ENCODE assay signal across 1 fruit fly cellular context in the genomic region with DNA sequence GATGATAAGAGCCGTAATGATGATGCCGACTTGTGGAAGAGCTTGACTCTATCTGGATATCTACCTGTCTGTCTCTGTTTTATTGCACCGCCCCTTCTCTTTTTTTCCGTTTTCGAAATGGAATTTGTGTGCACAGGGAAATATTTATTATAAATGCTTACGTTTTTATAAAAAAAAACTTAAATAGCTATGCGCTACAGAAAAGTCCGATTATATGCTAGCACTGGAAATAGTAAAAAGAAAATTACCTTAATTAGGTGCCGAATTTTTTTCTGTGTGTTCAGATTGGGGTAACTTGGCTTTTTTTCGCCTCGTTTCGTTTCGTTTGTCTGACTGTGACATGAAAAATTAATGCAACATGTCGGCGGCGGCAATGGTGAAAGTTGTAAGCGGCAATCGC.
TF ChIP-seq lines count a peak whose summit lies in the region.

No protein-coding gene starts in this region.

TF ChIP-seq in whole organism, embryonic, 481 proteins besides CTCF, POLR2A, EP300 and RAD21 (continued from another document and continues in another):
- TF ChIP-seq CG8359 (GFP tag; optimal IDR thresholded peaks at IDR 0.05; lab: Kevin White, UChicago; ENCODE audit: borderline replicate concordance) (peak; percentile 26), CG9727 (GFP tag; optimal IDR thresholded peaks at IDR 0.05; lab: Kevin White, UChicago) (no peak), oc (tag; optimal IDR thresholded peaks at IDR 0.05; lab: Kevin White, UChicago) (peak; percentile 82), CG11695 (GFP tag; IDR thresholded peaks at IDR 0.05; lab: Robert Waterston, UW) (no peak), Poxn (GFP tag; IDR thresholded peaks at IDR 0.05; lab: Robert Waterston, UW) (no peak), Spps (tag; optimal IDR thresholded peaks at IDR 0.05; lab: Kevin White, UChicago) (no peak), wek (GFP tag; optimal IDR thresholded peaks at IDR 0.05; lab: Kevin White, UChicago) (no peak), Camta (GFP tag; optimal IDR thresholded peaks at IDR 0.05; lab: Kevin White, UChicago) (no peak), crp (GFP tag; optimal IDR thresholded peaks at IDR 0.05; lab: Kevin White, UChicago) (no peak), sob (GFP tag; IDR thresholded peaks at IDR 0.05; lab: Robert Waterston, UW) (no peak), Nf-YB (GFP tag; optimal IDR thresholded peaks at IDR 0.05; lab: Kevin White, UChicago) (no peak), tx (GFP tag; optimal IDR thresholded peaks at IDR 0.05; lab: Kevin White, UChicago) (no peak), otp (GFP tag; IDR thresholded peaks at IDR 0.05; lab: Robert Waterston, UW) (peak; percentile 47; the same call in 1 of the 3 replicates), sima (GFP tag; optimal IDR thresholded peaks at IDR 0.05; lab: Kevin White, UChicago) (no peak), chif (GFP tag; optimal IDR thresholded peaks at IDR 0.05; lab: Kevin White, UChicago) (peak; percentile 6 to 44), CG4730 (GFP tag; IDR thresholded peaks at IDR 0.05; lab: Robert Waterston, UW) (peak; percentile 35; the same call in 1 of the 2 replicates), CG9797 (GFP tag; optimal IDR thresholded peaks at IDR 0.05; lab: Kevin White, UChicago) (no peak), Asciz (GFP tag; optimal IDR thresholded peaks at IDR 0.05; lab: Kevin White, UChicago) (peak; percentile 62), shn (GFP tag; optimal IDR thresholded peaks at IDR 0.05; lab: Kevin White, UChicago) (no peak), CG14014 (GFP tag; IDR thresholded peaks at IDR 0.05; lab: Robert Waterston, UW) (no peak), CG3838 (GFP tag; optimal IDR thresholded peaks at IDR 0.05; lab: Kevin White, UChicago) (no peak), CG17912 (GFP tag; optimal IDR thresholded peaks at IDR 0.05; lab: Kevin White, UChicago) (no peak), rib (GFP tag; IDR thresholded peaks at IDR 0.05; lab: Robert Waterston, UW) (no peak), ro (GFP tag; IDR thresholded peaks at IDR 0.05; lab: Robert Waterston, UW) (peak; percentile 40; the same call in 1 of the 2 replicates), CG6765 (GFP tag; optimal IDR thresholded peaks at IDR 0.05; lab: Kevin White, UChicago) (no peak), lmd (GFP tag; IDR thresholded peaks at IDR 0.05; lab: Robert Waterston, UW) (no peak; the same call in 1 of the 2 replicates), CG2120 (GFP tag; optimal IDR thresholded peaks at IDR 0.05; lab: Kevin White, UChicago) (no peak), hth (optimal IDR thresholded peaks at IDR 0.05; lab: Kevin White, UChicago) (no peak), CG15073 (GFP tag; optimal IDR thresholded peaks at IDR 0.05; lab: Kevin White, UChicago) (no peak), CG3065 (GFP tag; optimal IDR thresholded peaks at IDR 0.05; lab: Kevin White, UChicago) (no peak), inv (GFP tag; IDR thresholded peaks at IDR 0.05; lab: Robert Waterston, UW; ENCODE audit: partially characterized antibody) (no peak), Bdp1 (GFP tag; optimal IDR thresholded peaks at IDR 0.05; lab: Kevin White, UChicago) (peak; percentile 7), cato (GFP tag; optimal IDR thresholded peaks at IDR 0.05; lab: Kevin White, UChicago; ENCODE audit: borderline replicate concordance) (peak; percentile 24), CG17328 (GFP tag; IDR thresholded peaks at IDR 0.05; lab: Robert Waterston, UW) (peak; percentile 71; the same call in 1 of the 2 replicates), CG1233 (GFP tag; optimal IDR thresholded peaks at IDR 0.05; lab: Kevin White, UChicago) (peak; percentile 1), CG15601 (tag; optimal IDR thresholded peaks at IDR 0.05; lab: Kevin White, UChicago) (peak; percentile 13), CG14441 (GFP tag; IDR thresholded peaks at IDR 0.05; lab: Robert Waterston, UW) (0 out of 2 replicates have a peak, but pooled peaks have one; percentile 44), Elba2 (GFP tag; optimal IDR thresholded peaks at IDR 0.05; lab: Kevin White, UChicago) (no peak), CG7839 (tag; optimal IDR thresholded peaks at IDR 0.05; lab: Kevin White, UChicago) (peak; percentile 51), hbn (GFP tag; IDR thresholded peaks at IDR 0.05; lab: Robert Waterston, UW; ENCODE audit: partially characterized antibody) (no peak), org-1 (GFP tag; optimal IDR thresholded peaks at IDR 0.05; lab: Kevin White, UChicago) (peak; percentile 32), CG12391 (tag; optimal IDR thresholded peaks at IDR 0.05; lab: Kevin White, UChicago) (peak; percentile 59), bowl (GFP tag; IDR thresholded peaks at IDR 0.05; lab: Robert Waterston, UW) (no peak), CG13287 (GFP tag; IDR thresholded peaks at IDR 0.05; lab: Robert Waterston, UW; ENCODE audit: partially characterized antibody) (no peak), CG11456 (GFP tag; IDR thresholded peaks at IDR 0.05; lab: Robert Waterston, UW) (no peak), pan (optimal IDR thresholded peaks at IDR 0.05; lab: Kevin White, UChicago) (no peak), pan (GFP tag; optimal IDR thresholded peaks at IDR 0.05 in 1 of 2, IDR thresholded peaks at IDR 0.05 in 1 of 2) (peak in 1 of 2 experiments; percentile 68), NC2α (GFP tag; optimal IDR thresholded peaks at IDR 0.05; lab: Kevin White, UChicago) (no peak), tin (GFP tag; optimal IDR thresholded peaks at IDR 0.05; lab: Kevin White, UChicago) (peak; percentile 13), CG17359 (tag; optimal IDR thresholded peaks at IDR 0.05; lab: Kevin White, UChicago) (peak; percentile 87), CG3995 (GFP tag; optimal IDR thresholded peaks at IDR 0.05; lab: Kevin White, UChicago) (no peak), bigmax (GFP tag; optimal IDR thresholded peaks at IDR 0.05; lab: Kevin White, UChicago) (no peak), CG10654 (GFP tag; optimal IDR thresholded peaks at IDR 0.05; lab: Kevin White, UChicago) (no peak), CG4854 (GFP tag; optimal IDR thresholded peaks at IDR 0.05; lab: Kevin White, UChicago) (no peak), Doc2 (GFP tag; IDR thresholded peaks at IDR 0.05; lab: Robert Waterston, UW) (no peak), h (optimal IDR thresholded peaks at IDR 0.05; lab: Kevin White, UChicago) (no peak), hkb (optimal IDR thresholded peaks at IDR 0.05; lab: Kevin White, UChicago) (no peak), hkb (GFP tag; IDR thresholded peaks at IDR 0.05; lab: Robert Waterston, UW) (no peak), gt (GFP tag; IDR thresholded peaks at IDR 0.05; lab: Robert Waterston, UW) (0 out of 2 replicates have a peak, but pooled peaks have one; percentile 23), Hr78 (GFP tag; optimal IDR thresholded peaks at IDR 0.05; lab: Kevin White, UChicago) (peak in 1 of 2 experiments; percentile 38), CG8089 (GFP tag; optimal IDR thresholded peaks at IDR 0.05; lab: Kevin White, UChicago) (peak; percentile 13), gro (GFP tag; optimal IDR thresholded peaks at IDR 0.05; lab: Kevin White, UChicago) (no peak), fu2 (GFP tag; optimal IDR thresholded peaks at IDR 0.05; lab: Kevin White, UChicago) (no peak), hb (GFP tag; IDR thresholded peaks at IDR 0.05; lab: Robert Waterston, UW; ENCODE audit: partially characterized antibody) (no peak), ham (GFP tag; IDR thresholded peaks at IDR 0.05; lab: Robert Waterston, UW) (no peak), emc (GFP tag; optimal IDR thresholded peaks at IDR 0.05; lab: Kevin White, UChicago) (no peak), BEAF-32 (GFP tag; optimal IDR thresholded peaks at IDR 0.05; lab: Kevin White, UChicago) (no peak), Usf (GFP tag; optimal IDR thresholded peaks at IDR 0.05; lab: Kevin White, UChicago) (no peak), CG2889 (GFP tag; IDR thresholded peaks at IDR 0.05; lab: Robert Waterston, UW) (no peak), fru (optimal IDR thresholded peaks at IDR 0.05; lab: Kevin White, UChicago) (no peak), Lpt (GFP tag; optimal IDR thresholded peaks at IDR 0.05; lab: Kevin White, UChicago) (no peak), CG3847 (GFP tag; IDR thresholded peaks at IDR 0.05; lab: Robert Waterston, UW) (no peak), Gug (GFP tag; IDR thresholded peaks at IDR 0.05; lab: Robert Waterston, UW) (no peak), CG6689 (GFP tag; IDR thresholded peaks at IDR 0.05; lab: Robert Waterston, UW) (peak; percentile 63), CG10274 (GFP tag; optimal IDR thresholded peaks at IDR 0.05; lab: Kevin White, UChicago) (no peak), prd (optimal IDR thresholded peaks at IDR 0.05; lab: Kevin White, UChicago) (no peak), prd (GFP tag; IDR thresholded peaks at IDR 0.05; lab: Robert Waterston, UW) (peak; percentile 65; the same call in 1 of the 3 replicates), CG12659 (GFP tag; optimal IDR thresholded peaks at IDR 0.05; lab: Kevin White, UChicago) (no peak), tup (GFP tag; optimal IDR thresholded peaks at IDR 0.05; lab: Kevin White, UChicago) (no peak), amos (GFP tag; IDR thresholded peaks at IDR 0.05; lab: Robert Waterston, UW; ENCODE audit: partially characterized antibody) (no peak), Dfd (GFP tag; optimal IDR thresholded peaks at IDR 0.05; lab: Kevin White, UChicago) (no peak), maf-S (GFP tag; optimal IDR thresholded peaks at IDR 0.05; lab: Kevin White, UChicago) (no peak), CG10267 (tag; optimal IDR thresholded peaks at IDR 0.05; lab: Kevin White, UChicago) (peak; percentile 18), yki (optimal IDR thresholded peaks at IDR 0.05; lab: Kevin White, UChicago) (no peak), slou (GFP tag; optimal IDR thresholded peaks at IDR 0.05; lab: Kevin White, UChicago) (no peak), CG5953 (GFP tag; IDR thresholded peaks at IDR 0.05; lab: Robert Waterston, UW) (peak; percentile 75), CG4282 (GFP tag; optimal IDR thresholded peaks at IDR 0.05; lab: Kevin White, UChicago) (no peak), CG10543 (GFP tag; optimal IDR thresholded peaks at IDR 0.05; lab: Kevin White, UChicago) (no peak), CG9609 (GFP tag; optimal IDR thresholded peaks at IDR 0.05; lab: Kevin White, UChicago) (no peak), chm (GFP tag; IDR thresholded peaks at IDR 0.05; lab: Robert Waterston, UW) (no peak), CG30403 (GFP tag; optimal IDR thresholded peaks at IDR 0.05; lab: Kevin White, UChicago) (peak; percentile 33), eve (GFP tag; optimal IDR thresholded peaks at IDR 0.05; lab: Kevin White, UChicago) (peak in 1 of 2 experiments; percentile 57), CG32532 (GFP tag; IDR thresholded peaks at IDR 0.05; lab: Robert Waterston, UW) (no peak), CG6654 (GFP tag; optimal IDR thresholded peaks at IDR 0.05; lab: Kevin White, UChicago) (peak; percentile 11), D19A (tag; optimal IDR thresholded peaks at IDR 0.05; lab: Kevin White, UChicago) (peak; percentile 30), Bgb (GFP tag; IDR thresholded peaks at IDR 0.05; lab: Robert Waterston, UW; ENCODE audit: partially characterized antibody) (no peak), fd64A (GFP tag; optimal IDR thresholded peaks at IDR 0.05; lab: Kevin White, UChicago) (peak; percentile 30), CG16863 (GFP tag; optimal IDR thresholded peaks at IDR 0.05; lab: Kevin White, UChicago) (peak; percentile 21), sens (GFP tag; lab: Kevin White, UChicago) (peak; percentile 97), repo (GFP tag; optimal IDR thresholded peaks at IDR 0.05; lab: Kevin White, UChicago) (no peak), CG6791 (GFP tag; IDR thresholded peaks at IDR 0.05; lab: Robert Waterston, UW; ENCODE audit: partially characterized antibody) (no peak), Taf1 (GFP tag; IDR thresholded peaks at IDR 0.05; lab: Robert Waterston, UW) (no peak), Side (GFP tag; optimal IDR thresholded peaks at IDR 0.05; lab: Kevin White, UChicago) (no peak), CG16813 (GFP tag; IDR thresholded peaks at IDR 0.05; lab: Robert Waterston, UW; ENCODE audit: partially characterized antibody) (no peak), CG17361 (GFP tag; IDR thresholded peaks at IDR 0.05; lab: Robert Waterston, UW) (peak; percentile 42; the same call in 1 of the 3 replicates), B-H1 (GFP tag; IDR thresholded peaks at IDR 0.05; lab: Robert Waterston, UW) (no peak), Rx (GFP tag; IDR thresholded peaks at IDR 0.05; lab: Robert Waterston, UW) (peak; percentile 44; the same call in 1 of the 2 replicates), eyg (GFP tag; optimal IDR thresholded peaks at IDR 0.05; lab: Kevin White, UChicago) (no peak), Dip2 (GFP tag; IDR thresholded peaks at IDR 0.05; lab: Robert Waterston, UW) (no peak), CG15011 (GFP tag; optimal IDR thresholded peaks at IDR 0.05; lab: Kevin White, UChicago) (no peak), ato (GFP tag; IDR thresholded peaks at IDR 0.05; lab: Robert Waterston, UW; ENCODE audit: partially characterized antibody) (no peak), CG6254 (GFP tag; optimal IDR thresholded peaks at IDR 0.05; lab: Kevin White, UChicago) (peak; percentile 46), usp (GFP tag; optimal IDR thresholded peaks at IDR 0.05; lab: Kevin White, UChicago) (no peak), CG12104 (GFP tag; optimal IDR thresholded peaks at IDR 0.05; lab: Kevin White, UChicago) (no peak), CG1792 (GFP tag; optimal IDR thresholded peaks at IDR 0.05; lab: Kevin White, UChicago) (no peak), en (GFP tag; optimal IDR thresholded peaks at IDR 0.05; lab: Kevin White, UChicago) (no peak), z (GFP tag; IDR thresholded peaks at IDR 0.05; lab: Robert Waterston, UW) (no peak), GATAe (GFP tag; conservative IDR thresholded peaks at IDR 0.05; lab: Robert Waterston, UW) (no peak), Lim3 (GFP tag; IDR thresholded peaks at IDR 0.05; lab: Robert Waterston, UW) (no peak), HLH54F (GFP tag; optimal IDR thresholded peaks at IDR 0.05; lab: Kevin White, UChicago) (no peak), NFAT (GFP tag; IDR thresholded peaks at IDR 0.05; lab: Robert Waterston, UW) (no peak), CG3281 (GFP tag; optimal IDR thresholded peaks at IDR 0.05; lab: Kevin White, UChicago) (no peak), pzg (GFP tag; optimal IDR thresholded peaks at IDR 0.05; lab: Kevin White, UChicago) (no peak), pb (GFP tag; optimal IDR thresholded peaks at IDR 0.05; lab: Kevin White, UChicago) (no peak), CoRest (tag; optimal IDR thresholded peaks at IDR 0.05; lab: Kevin White, UChicago) (no peak), run (tag; optimal IDR thresholded peaks at IDR 0.05; lab: Kevin White, UChicago) (no peak), stwl (tag; optimal IDR thresholded peaks at IDR 0.05; lab: Kevin White, UChicago) (no peak), gfzf (GFP tag; optimal IDR thresholded peaks at IDR 0.05; lab: Kevin White, UChicago) (no peak), vvl (GFP tag; IDR thresholded peaks at IDR 0.05; lab: Robert Waterston, UW) (peak; percentile 87), CG6175 (GFP tag; IDR thresholded peaks at IDR 0.05; lab: Robert Waterston, UW) (no peak)
